Fruit fly (Drosophila melanogaster) whole organism, embryonic: ENCODE results near the gene CG13248.

Experiments used
- Atf-2 ChIP-seq: fragments of 200-800 bp; sonication (Bioruptor generic); optimal IDR thresholded peaks from 2 replicates; lab custom pipeline; 2016; ENCODE audit warnings: missing biosample characterization, missing genetic modification characterization
- BtbVII ChIP-seq: fragments of 200-800 bp; sonication (Bioruptor generic); optimal IDR thresholded peaks from 3 replicates; lab custom pipeline; 2017; ENCODE audit warnings: missing biosample characterization, mild to moderate bottlenecking, missing genetic modification characterization
- CG1024 ChIP-seq: fragments of 200-800 bp; sonication (Bioruptor generic); IDR thresholded peaks from 2 replicates; pipeline ENCODE4 v1.3.6; 2022; ENCODE audit warnings: missing biosample characterization, missing genetic modification characterization
- CG10267 ChIP-seq: fragments of 200-800 bp; sonication (Bioruptor generic); optimal IDR thresholded peaks from 2 replicates; lab custom pipeline; 2018; ENCODE audit warnings: missing biosample characterization, mild to moderate bottlenecking, missing genetic modification characterization, moderate library complexity
- CG10431 ChIP-seq: fragments of 200-800 bp; sonication (Bioruptor generic); optimal IDR thresholded peaks from 3 replicates; lab custom pipeline; 2018; ENCODE audit warnings: missing biosample characterization, mild to moderate bottlenecking, missing genetic modification characterization
- CG11085 ChIP-seq: fragments of 200-800 bp; sonication (Bioruptor generic); IDR thresholded peaks from 2 replicates; pipeline ENCODE4 v1.3.6; 2022; ENCODE audit warnings: missing biosample characterization, missing genetic modification characterization
- CG11093 ChIP-seq: fragments of 200-800 bp; sonication (Bioruptor generic); IDR thresholded peaks from 3 replicates; pipeline ENCODE4 v1.3.6; 2022; ENCODE audit warnings: missing biosample characterization, missing genetic modification characterization
- CG1602 ChIP-seq: fragments of 200-800 bp; sonication (Bioruptor generic); optimal IDR thresholded peaks from 3 replicates; lab custom pipeline; 2016; ENCODE audit warnings: missing biosample characterization, missing genetic modification characterization
- CG2120 ChIP-seq: fragments of 200-800 bp; sonication (Bioruptor generic); optimal IDR thresholded peaks from 3 replicates; lab custom pipeline; 2016; ENCODE audit warnings: missing biosample characterization, missing genetic modification characterization
- CG2678 ChIP-seq: fragments of 200-800 bp; sonication (Bioruptor generic); optimal IDR thresholded peaks from 3 replicates; lab custom pipeline; 2019; ENCODE audit warnings: missing biosample characterization, mild to moderate bottlenecking, missing genetic modification characterization, moderate library complexity
- CG3163 ChIP-seq: fragments of 200-800 bp; sonication (Bioruptor generic); optimal IDR thresholded peaks from 3 replicates; lab custom pipeline; 2016; ENCODE audit warnings: missing biosample characterization, missing genetic modification characterization
- CG3995 ChIP-seq: fragments of 200-800 bp; sonication (Bioruptor generic); optimal IDR thresholded peaks from 3 replicates; lab custom pipeline; 2016; ENCODE audit warnings: missing biosample characterization, missing genetic modification characterization
- CG4820 ChIP-seq: fragments of 200-800 bp; sonication (Bioruptor generic); optimal IDR thresholded peaks from 3 replicates; lab custom pipeline; 2016; ENCODE audit warnings: missing biosample characterization, missing genetic modification characterization
- CG7372 ChIP-seq: fragments of 200-800 bp; sonication (Bioruptor generic); IDR thresholded peaks from 2 replicates; pipeline ENCODE4 v1.3.6; 2022; ENCODE audit warnings: missing biosample characterization, missing genetic modification characterization
- CG7839 ChIP-seq: fragments of 200-800 bp; sonication (Bioruptor generic); optimal IDR thresholded peaks from 3 replicates; lab custom pipeline; 2018; ENCODE audit warnings: missing biosample characterization, mild to moderate bottlenecking, missing genetic modification characterization, moderate library complexity
- CG8944 ChIP-seq: fragments of 200-800 bp; sonication (Bioruptor generic); optimal IDR thresholded peaks from 3 replicates; lab custom pipeline; 2016; ENCODE audit warnings: missing biosample characterization, missing genetic modification characterization
- CG9609 ChIP-seq: fragments of 200-800 bp; sonication (Bioruptor generic); optimal IDR thresholded peaks from 3 replicates; lab custom pipeline; 2016; ENCODE audit warnings: missing biosample characterization, missing genetic modification characterization
- E2f2 ChIP-seq: fragments of 200-800 bp; sonication (Bioruptor generic); IDR thresholded peaks from 2 replicates; pipeline ENCODE4 v1.3.6; 2022; ENCODE audit warnings: missing biosample characterization, missing genetic modification characterization
- Fer3 ChIP-seq: fragments of 200-800 bp; sonication (Bioruptor generic); optimal IDR thresholded peaks from 2 replicates; lab custom pipeline; 2018; ENCODE audit warnings: missing biosample characterization, mild to moderate bottlenecking, missing genetic modification characterization, moderate library complexity
- Hey ChIP-seq: fragments of 200-800 bp; sonication (Bioruptor generic); optimal IDR thresholded peaks from 3 replicates; lab custom pipeline; 2018; ENCODE audit warnings: missing biosample characterization, mild to moderate bottlenecking, missing genetic modification characterization
- HmgZ ChIP-seq: fragments of 200-800 bp; sonication (Bioruptor generic); optimal IDR thresholded peaks from 2 replicates; lab custom pipeline; 2018; ENCODE audit warnings: missing biosample characterization, mild to moderate bottlenecking, missing genetic modification characterization
- Jarid2 ChIP-seq: fragments of 200-800 bp; sonication (Bioruptor generic); optimal IDR thresholded peaks from 3 replicates; lab custom pipeline; 2017; ENCODE audit warnings: mild to moderate bottlenecking, missing biosample characterization, missing genetic modification reagents, missing genetic modification characterization
- Mrtf ChIP-seq: fragments of 200-800 bp; sonication (Bioruptor generic); IDR thresholded peaks from 3 replicates; pipeline ENCODE4 v1.3.6; 2022; ENCODE audit warnings: missing biosample characterization, missing genetic modification characterization
- Myb ChIP-seq: fragments of 200-800 bp; sonication (Bioruptor generic); optimal IDR thresholded peaks from 2 replicates; lab custom pipeline; 2016; ENCODE audit warnings: missing biosample characterization, missing genetic modification characterization
- Ssrp ChIP-seq: fragments of 200-800 bp; sonication (Bioruptor generic); optimal IDR thresholded peaks from 2 replicates; lab custom pipeline; 2018; ENCODE audit warnings: missing biosample characterization, mild to moderate bottlenecking, missing genetic modification characterization, moderate library complexity
- bbx ChIP-seq: fragments of 200-800 bp; sonication (Bioruptor generic); IDR thresholded peaks from 2 replicates; pipeline ENCODE4 v1.3.6; 2022; ENCODE audit warnings: missing biosample characterization, missing genetic modification characterization; ENCODE audit not compliant: partially characterized antibody
- dpn ChIP-seq, 2 experiments: fragments of 200-800 bp; sonication (Bioruptor generic); optimal IDR thresholded peaks; 3 replicates each; lab custom pipeline; 2016; ENCODE audit warnings: missing biosample characterization in 2 of 2, missing genetic modification characterization in 2 of 2
- dysf ChIP-seq: fragments of 200-800 bp; sonication (Bioruptor generic); IDR thresholded peaks from 3 replicates; pipeline ENCODE4 v1.3.6; 2022; ENCODE audit warnings: missing biosample characterization, missing genetic modification characterization
- fd96Cb ChIP-seq: fragments of 200-800 bp; sonication (Bioruptor generic); optimal IDR thresholded peaks from 2 replicates; lab custom pipeline; 2018; ENCODE audit warnings: missing biosample characterization, mild to moderate bottlenecking, missing genetic modification characterization, moderate library complexity
- gcm ChIP-seq: fragments of 200-800 bp; sonication (Bioruptor generic); optimal IDR thresholded peaks from 2 replicates; lab custom pipeline; 2019; ENCODE audit warnings: missing biosample characterization, mild to moderate bottlenecking, missing genetic modification characterization, moderate library complexity
- gcm2 ChIP-seq: fragments of 200-800 bp; sonication (Bioruptor generic); optimal IDR thresholded peaks from 2 replicates; lab custom pipeline; 2016; ENCODE audit warnings: missing biosample characterization, missing genetic modification characterization
- gem ChIP-seq: fragments of 200-800 bp; sonication (Bioruptor generic); optimal IDR thresholded peaks from 2 replicates; lab custom pipeline; 2019; ENCODE audit warnings: missing biosample characterization, mild to moderate bottlenecking, missing genetic modification characterization, moderate library complexity
- grau ChIP-seq: fragments of 200-800 bp; optimal IDR thresholded peaks from 3 replicates; lab custom pipeline; 2019; ENCODE audit warnings: missing biosample characterization, mild to moderate bottlenecking, missing genetic modification characterization, moderate library complexity
- kni ChIP-seq: fragments of 200-800 bp; sonication (Bioruptor generic); optimal IDR thresholded peaks from 3 replicates; lab custom pipeline; 2017; ENCODE audit warnings: mild to moderate bottlenecking, missing biosample characterization, missing genetic modification reagents, missing genetic modification characterization
- lbe ChIP-seq: fragments of 200-800 bp; sonication (Bioruptor generic); optimal IDR thresholded peaks from 2 replicates; lab custom pipeline; 2016; ENCODE audit warnings: missing biosample characterization, mild to moderate bottlenecking, missing genetic modification characterization
- lola ChIP-seq, 3 experiments: fragments of >200 bp in 2 of 3; fragments of 200-800 bp in 1 of 3; sonication (Bioruptor generic) in 1 of 3; optimal IDR thresholded peaks; 2 replicates each; lab custom pipeline; 2017 to 2019; ENCODE audit warnings: missing biosample characterization in 3 of 3, missing genetic modification characterization in 3 of 3, mild to moderate bottlenecking in 1 of 3, moderate library complexity in 1 of 3
- pnt ChIP-seq: fragments of 200-800 bp; sonication (Bioruptor generic); optimal IDR thresholded peaks from 3 replicates; lab custom pipeline; 2016; ENCODE audit warnings: missing biosample characterization, missing genetic modification characterization
- ranshi ChIP-seq: fragments of 200-800 bp; sonication (Bioruptor generic); IDR thresholded peaks from 2 replicates; pipeline ENCODE4 v1.3.6; 2022; ENCODE audit warnings: missing biosample characterization, missing genetic modification characterization
- salm ChIP-seq: fragments of 200-800 bp; sonication (Bioruptor generic); optimal IDR thresholded peaks from 2 replicates; lab custom pipeline; 2018; ENCODE audit warnings: missing biosample characterization, mild to moderate bottlenecking, missing genetic modification characterization
- scrt ChIP-seq: fragments of 200-800 bp; sonication (Bioruptor generic); optimal IDR thresholded peaks from 2 replicates; lab custom pipeline; 2018; ENCODE audit warnings: missing biosample characterization, mild to moderate bottlenecking, missing genetic modification characterization, moderate library complexity
- sob ChIP-seq: fragments of 200-800 bp; sonication (Bioruptor generic); IDR thresholded peaks from 2 replicates; pipeline ENCODE4 v1.3.6; 2022; ENCODE audit warnings: missing biosample characterization, missing genetic modification characterization
- stwl ChIP-seq: fragments of 200-800 bp; sonication (Bioruptor generic); optimal IDR thresholded peaks from 3 replicates; lab custom pipeline; 2018; ENCODE audit warnings: missing biosample characterization, mild to moderate bottlenecking, missing genetic modification characterization, moderate library complexity
- tin ChIP-seq: fragments of 200-800 bp; sonication (Bioruptor generic); optimal IDR thresholded peaks from 3 replicates; lab custom pipeline; 2016; ENCODE audit warnings: missing biosample characterization, missing genetic modification characterization
- tio ChIP-seq: fragments of 200-800 bp; sonication (Bioruptor generic); optimal IDR thresholded peaks from 2 replicates; lab custom pipeline; 2017; ENCODE audit warnings: missing biosample characterization, missing genetic modification characterization, inconsistent platforms
- unpg ChIP-seq: fragments of 200-800 bp; sonication (Bioruptor generic); optimal IDR thresholded peaks from 3 replicates; lab custom pipeline; 2018; ENCODE audit warnings: missing biosample characterization, mild to moderate bottlenecking, missing genetic modification characterization, moderate library complexity
- wor ChIP-seq: fragments of 200-800 bp; sonication (Bioruptor generic); IDR thresholded peaks from 2 replicates; pipeline ENCODE4 v1.3.6; 2022; ENCODE audit warnings: missing biosample characterization, missing genetic modification characterization
- zfh1 ChIP-seq: fragments of 200-800 bp; sonication (Bioruptor generic); IDR thresholded peaks from 3 replicates; pipeline ENCODE4 v1.3.6; 2022; ENCODE audit warnings: missing biosample characterization, missing genetic modification characterization

CG13248 gene

DNA sequence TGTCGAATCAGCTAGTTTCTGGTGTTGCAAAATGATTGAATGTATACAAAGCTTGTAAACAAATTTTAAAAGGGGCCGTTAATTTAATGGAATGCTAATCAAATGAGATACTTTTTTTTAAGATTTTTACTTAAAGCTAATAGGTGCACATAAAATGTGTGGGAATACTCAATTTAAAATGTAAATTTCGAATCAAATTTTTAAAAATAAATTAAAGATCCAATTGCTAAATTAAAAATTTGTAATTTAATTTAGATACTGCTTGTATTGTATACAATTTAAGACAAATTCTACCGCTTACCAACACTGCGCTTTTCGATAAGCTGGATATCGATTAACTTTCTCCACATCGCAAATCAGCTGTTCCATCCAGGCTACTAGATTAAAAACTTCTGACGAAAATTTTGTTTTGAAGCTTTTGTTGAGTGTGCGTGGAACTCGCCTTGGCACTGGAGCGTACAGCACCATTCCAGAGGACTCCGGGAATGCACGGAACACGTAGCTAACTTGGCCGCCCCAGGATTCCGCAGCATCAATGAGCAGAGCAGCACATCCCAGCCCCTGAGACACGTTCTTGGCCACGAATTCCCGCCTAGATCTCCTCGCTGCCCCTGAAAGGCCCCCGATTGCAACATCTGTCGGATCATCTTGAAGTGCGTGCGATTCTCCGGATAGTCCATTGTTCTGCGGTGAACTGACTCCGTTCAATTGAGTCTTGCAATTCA is 26.1 kb downstream of the CG13248 start, which contains the start of the genes CG5498 and fbl (continued):
- TF ChIP-seq CG11085 (GFP tag; lab: Robert Waterston, UW), result no peak
- TF ChIP-seq CG10267, result peak; percentile 98
- no peak for TF ChIP-seq CG11093 (GFP tag; lab: Robert Waterston, UW)
- peak; percentile 53 for TF ChIP-seq tio (GFP tag; lab: Kevin White, UChicago)
- TF ChIP-seq gcm, result peak; percentile 41
- 0 out of 2 replicates have a peak, but pooled peaks have one; percentile 40 for TF ChIP-seq sob (GFP tag; lab: Robert Waterston, UW)
- TF ChIP-seq CG9609, result peak; percentile 9
- TF ChIP-seq dysf (GFP tag; lab: Robert Waterston, UW), result peak; percentile 40; the same call in 1 of the 3 replicates
- TF ChIP-seq CG4820 (GFP tag; lab: Kevin White, UChicago), result peak; percentile 50
- TF ChIP-seq scrt (GFP tag; lab: Kevin White, UChicago), result peak; percentile 49
- peak; percentile 83 for TF ChIP-seq gem (tag; lab: Kevin White, UChicago)
- TF ChIP-seq CG3163 (GFP tag; lab: Kevin White, UChicago), result no peak
- no peak for TF ChIP-seq Hey (tag; lab: Kevin White, UChicago)
- peak; percentile 96 for TF ChIP-seq stwl (tag; lab: Kevin White, UChicago)
- peak; percentile 64 for TF ChIP-seq CG1602
- peak; percentile 32 for TF ChIP-seq kni
- TF ChIP-seq grau (tag; lab: Kevin White, UChicago), result peak; percentile 77
- peak; percentile 43 for TF ChIP-seq CG10431 (GFP tag; lab: Kevin White, UChicago)
- TF ChIP-seq CG1024 (GFP tag; lab: Robert Waterston, UW), result 0 out of 2 replicates have a peak, but pooled peaks have one; percentile 9
- peak; percentile 74 for TF ChIP-seq CG7839
- peak; percentile 29; the same call in 1 of the 2 replicates for TF ChIP-seq ranshi
- peak; percentile 71 for TF ChIP-seq HmgZ (tag; lab: Kevin White, UChicago)
- TF ChIP-seq Ssrp, result peak; percentile 32
- peak; percentile 2 for TF ChIP-seq CG8944 (GFP tag; lab: Kevin White, UChicago)
- TF ChIP-seq Atf-2 (GFP tag; lab: Kevin White, UChicago), result no peak
- peak; percentile 65 for TF ChIP-seq Fer3 (tag; lab: Kevin White, UChicago)
- peak; percentile 79 for TF ChIP-seq CG2678 (tag; lab: Kevin White, UChicago)
- 0 out of 2 replicates have a peak, but pooled peaks have one; percentile 29 for TF ChIP-seq CG7372 (GFP tag; lab: Robert Waterston, UW)
- TF ChIP-seq fd96Cb (tag; lab: Kevin White, UChicago), result peak; percentile 39
- TF ChIP-seq Jarid2, result no peak
- TF ChIP-seq Mrtf (GFP tag; lab: Robert Waterston, UW), result no peak
- no peak for TF ChIP-seq pnt (GFP tag; lab: Kevin White, UChicago)
- TF ChIP-seq bbx (GFP tag; lab: Robert Waterston, UW), result no peak
- TF ChIP-seq lbe, result peak; percentile 71
- peak; percentile 51 for TF ChIP-seq salm (tag; lab: Kevin White, UChicago)
- peak; percentile 10 for TF ChIP-seq CG3995 (GFP tag; lab: Kevin White, UChicago)
- TF ChIP-seq gcm2 (GFP tag; lab: Kevin White, UChicago), result no peak
- peak; percentile 84 for TF ChIP-seq CG2120 (GFP tag; lab: Kevin White, UChicago)
- TF ChIP-seq unpg (GFP tag; lab: Kevin White, UChicago), result peak; percentile 65
- TF ChIP-seq dpn (GFP tag; optimal IDR thresholded peaks at IDR 0.05; lab: Kevin White, UChicago), result peak; percentile 50 to 73
- peak; percentile 91 for TF ChIP-seq Myb (GFP tag; lab: Kevin White, UChicago)
- TF ChIP-seq lola (GFP tag; optimal IDR thresholded peaks at IDR 0.05; lab: Kevin White, UChicago), result peak in 1 of 3 experiments; percentile 67
- TF ChIP-seq tin, result peak; percentile 46
- no peak for TF ChIP-seq wor (GFP tag; lab: Robert Waterston, UW)
- peak; percentile 52 for TF ChIP-seq BtbVII (GFP tag; lab: Kevin White, UChicago)
- peak; percentile 51; the same call in 1 of the 2 replicates for TF ChIP-seq E2f2 (GFP tag; lab: Robert Waterston, UW)
- peak; percentile 53; the same call in 2 of the 3 replicates for TF ChIP-seq zfh1
- TF ChIP-seq, all 482 proteins: peak for 255
